Worm (Caenorhabditis elegans) whole organism, L2 larva: ENCODE data around the gene srw-57.
"Not testable (repeated sequence)": the region's sequence is repeated elsewhere in the genome, so short reads cannot be mapped to it uniquely, and the experiment has no call there.

ENCODE experiments used
- C34F6.9 ChIP-seq: fragments of 150-350 bp; optimal IDR thresholded peaks from 2 replicates; lab custom pipeline; 2014; ENCODE audit warnings: missing biosample characterization, missing genetic modification characterization
- Y55F3AM.14 ChIP-seq: fragments of 200-800 bp; sonication (Bioruptor generic); optimal IDR thresholded peaks from 2 replicates; lab custom pipeline; 2018; ENCODE audit warnings: mild to moderate bottlenecking, missing genetic modification characterization, missing compliant biosample characterization
- ZK546.5 ChIP-seq: sonication (generic microtip); optimal IDR thresholded peaks from 2 replicates; lab custom pipeline; 2017; ENCODE audit warnings: missing biosample characterization, missing genetic modification characterization
- alr-1 ChIP-seq: fragments of 150-350 bp; optimal IDR thresholded peaks from 2 replicates; lab custom pipeline; 2014; ENCODE audit warnings: missing biosample characterization, missing genetic modification characterization
- aly-2 ChIP-seq: fragments of 150-350 bp; optimal IDR thresholded peaks from 2 replicates; lab custom pipeline; 2014; ENCODE audit warnings: missing biosample characterization, missing genetic modification characterization
- ama-1 ChIP-seq: fragments of 150-350 bp; optimal IDR thresholded peaks from 2 replicates; lab custom pipeline; 2018; ENCODE audit warnings: inconsistent platforms
- blmp-1 ChIP-seq: sonication (generic microtip); optimal IDR thresholded peaks from 2 replicates; lab custom pipeline; 2017; ENCODE audit warnings: missing genetic modification characterization, mild to moderate bottlenecking, missing compliant biosample characterization, antibody characterized with exemption, moderate library complexity; ENCODE audit not compliant: insufficient read depth
- ceh-16 ChIP-seq: fragments of 150-350 bp; optimal IDR thresholded peaks from 2 replicates; lab custom pipeline; 2014; ENCODE audit warnings: missing biosample characterization, missing genetic modification characterization
- dmd-4 ChIP-seq: sonication (generic microtip); optimal IDR thresholded peaks from 2 replicates; lab custom pipeline; 2017; ENCODE audit warnings: missing biosample characterization, missing genetic modification characterization
- egl-27 ChIP-seq: sonication (generic microtip); optimal IDR thresholded peaks from 3 replicates; lab custom pipeline; 2017; ENCODE audit warnings: missing biosample characterization, missing genetic modification reagents, missing genetic modification characterization
- elt-1 ChIP-seq: fragments of 150-350 bp; optimal IDR thresholded peaks from 2 replicates; lab custom pipeline; 2014; ENCODE audit warnings: missing biosample characterization, missing genetic modification characterization
- elt-3 ChIP-seq: sonication (generic microtip); optimal IDR thresholded peaks from 2 replicates; lab custom pipeline; 2017; ENCODE audit warnings: missing biosample characterization, missing genetic modification characterization
- fos-1 ChIP-seq: fragments of 150-350 bp; optimal IDR thresholded peaks from 2 replicates; lab custom pipeline; 2014; ENCODE audit warnings: missing biosample characterization, missing genetic modification characterization
- lin-11 ChIP-seq: fragments of 150-350 bp; sonication (generic microtip); optimal IDR thresholded peaks from 2 replicates; lab custom pipeline; 2014; ENCODE audit warnings: missing biosample characterization, missing genetic modification characterization, inconsistent platforms, mixed read lengths
- lin-13 ChIP-seq: fragments of 150-350 bp; optimal IDR thresholded peaks from 2 replicates; lab custom pipeline; 2014; ENCODE audit warnings: missing biosample characterization, missing genetic modification reagents, missing genetic modification characterization
- mbf-1 ChIP-seq: sonication (generic microtip); optimal IDR thresholded peaks from 2 replicates; lab custom pipeline; 2017; ENCODE audit warnings: missing biosample characterization, missing genetic modification characterization
- mdl-1 ChIP-seq, 2 experiments: fragments of 150-350 bp in 1 of 2; sonication (generic microtip) in 1 of 2; optimal IDR thresholded peaks; 2 replicates each; lab custom pipeline; 2017; ENCODE audit warnings: missing biosample characterization in 2 of 2, missing genetic modification characterization in 2 of 2
- nhr-10 ChIP-seq: sonication (generic microtip); optimal IDR thresholded peaks from 2 replicates; lab custom pipeline; 2017; ENCODE audit warnings: missing biosample characterization, missing genetic modification characterization
- nhr-11 ChIP-seq: fragments of 150-350 bp; optimal IDR thresholded peaks from 2 replicates; lab custom pipeline; 2014; ENCODE audit warnings: missing biosample characterization, missing genetic modification characterization
- nhr-12 ChIP-seq: fragments of 150-350 bp; optimal IDR thresholded peaks from 2 replicates; lab custom pipeline; 2014; ENCODE audit warnings: missing biosample characterization, missing genetic modification characterization
- nhr-129 ChIP-seq: fragments of 150-350 bp; optimal IDR thresholded peaks from 2 replicates; lab custom pipeline; 2014; ENCODE audit warnings: missing biosample characterization, missing genetic modification characterization
- nhr-21 ChIP-seq: fragments of 150-350 bp; optimal IDR thresholded peaks from 2 replicates; lab custom pipeline; 2014; ENCODE audit warnings: missing biosample characterization, missing genetic modification characterization
- nhr-23 ChIP-seq: fragments of 150-350 bp; optimal IDR thresholded peaks from 2 replicates; lab custom pipeline; 2014; ENCODE audit warnings: missing biosample characterization, missing genetic modification reagents, missing genetic modification characterization
- nhr-25 ChIP-seq: fragments of 150-350 bp; sonication (generic microtip); optimal IDR thresholded peaks from 3 replicates; lab custom pipeline; 2014; ENCODE audit warnings: missing biosample characterization, missing genetic modification characterization
- nhr-6 ChIP-seq: fragments of 150-350 bp; optimal IDR thresholded peaks from 2 replicates; lab custom pipeline; 2014; ENCODE audit warnings: missing biosample characterization, missing genetic modification characterization
- nhr-77 ChIP-seq: fragments of 150-350 bp; optimal IDR thresholded peaks from 2 replicates; lab custom pipeline; 2014; ENCODE audit warnings: missing biosample characterization, missing genetic modification characterization
- sem-4 ChIP-seq: fragments of 150-350 bp; optimal IDR thresholded peaks from 2 replicates; lab custom pipeline; 2014; ENCODE audit warnings: missing biosample characterization, missing genetic modification reagents, missing genetic modification characterization
- skn-1 ChIP-seq: sonication (generic microtip); optimal IDR thresholded peaks from 2 replicates; lab custom pipeline; 2017; ENCODE audit warnings: missing biosample characterization, missing genetic modification characterization
- sma-3 ChIP-seq: sonication (generic microtip); optimal IDR thresholded peaks from 2 replicates; lab custom pipeline; 2016; ENCODE audit warnings: missing genetic modification reagents, missing genetic modification characterization, missing compliant biosample characterization
- snpc-4 ChIP-seq: fragments of 150-350 bp; optimal IDR thresholded peaks from 2 replicates; lab custom pipeline; 2014; ENCODE audit warnings: missing biosample characterization, missing genetic modification characterization
- unc-39 ChIP-seq: fragments of 150-350 bp; optimal IDR thresholded peaks from 2 replicates; lab custom pipeline; 2014; ENCODE audit warnings: missing biosample characterization, missing genetic modification characterization
- unc-62 ChIP-seq: fragments of 150-350 bp; optimal IDR thresholded peaks from 2 replicates; lab custom pipeline; 2014; ENCODE audit warnings: missing biosample characterization, missing genetic modification reagents, missing genetic modification characterization
- ztf-1 ChIP-seq: fragments of 200-800 bp; sonication (Bioruptor generic); conservative IDR thresholded peaks from 2 replicates; pipeline ENCODE4 v1.3.6; 2022; ENCODE audit warnings: missing genetic modification characterization, missing compliant biosample characterization
- ztf-4 ChIP-seq: fragments of 150-350 bp; optimal IDR thresholded peaks from 2 replicates; lab custom pipeline; 2014; ENCODE audit warnings: missing biosample characterization, missing genetic modification characterization

Gene srw-57

DNA sequence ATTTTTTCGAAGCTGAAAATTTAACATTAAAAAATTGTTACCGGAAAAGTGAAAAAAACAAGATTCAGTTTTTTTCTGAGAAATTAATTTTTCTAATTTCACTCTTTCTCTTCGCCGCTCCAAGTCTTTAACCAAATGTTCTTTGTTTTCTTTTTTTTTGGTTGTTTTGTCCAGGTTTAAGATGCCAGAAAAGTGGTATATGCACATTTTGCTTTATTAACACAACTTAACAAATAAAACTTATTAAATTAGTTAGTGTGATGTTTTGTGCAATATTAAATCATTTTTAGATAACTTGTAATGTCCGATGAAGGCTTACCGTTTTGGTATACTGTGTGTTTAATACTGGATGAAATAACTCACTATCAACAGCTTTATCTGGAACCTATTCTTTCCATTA, 11.7 kb downstream of the srw-57 start, which contains the start of gene srw-53:
srw-53 (plus strand) TSS at position 301 of the 400 bp plus-strand sequence.
- TF ChIP-seq alr-1 (tag; lab: Kevin White, UChicago) (no peak), blmp-1 (no peak), ztf-1 (GFP tag; lab: Robert Waterston, UW) (no peak), snpc-4 (tag; lab: Kevin White, UChicago) (no peak), nhr-6 (tag; lab: Kevin White, UChicago) (no peak), lin-13 (GFP tag; lab: Kevin White, UChicago) (no peak), nhr-21 (tag; lab: Kevin White, UChicago) (no peak), nhr-25 (no peak), Y55F3AM.14 (GFP tag; lab: Kevin White, UChicago) (no peak), elt-1 (no peak), ZK546.5 (no peak), ztf-4 (tag; lab: Kevin White, UChicago) (no peak), nhr-11 (no peak), ceh-16 (no peak), skn-1 (tag; lab: Kevin White, UChicago) (no peak), dmd-4 (tag; lab: Kevin White, UChicago) (no peak)

DNA sequence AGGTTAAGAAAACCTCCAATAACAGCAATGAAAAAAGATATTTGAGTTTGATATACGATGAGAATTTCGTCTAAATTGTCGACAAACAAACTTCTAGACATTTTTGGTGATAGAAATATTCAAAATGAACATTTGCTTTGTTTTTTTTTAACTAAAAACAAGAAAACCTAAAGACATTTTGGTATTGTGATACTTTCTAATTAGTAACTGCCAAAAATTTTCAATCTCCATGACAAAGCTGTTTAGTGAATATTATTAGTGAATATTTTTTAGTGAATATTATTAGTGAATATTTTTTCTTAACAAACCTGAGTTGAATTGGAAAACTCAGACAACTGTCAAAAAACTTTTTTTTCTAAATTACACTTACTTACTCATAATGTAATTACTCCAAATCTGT, 14.6 kb downstream of the srw-57 start, which contains the start of gene srw-55:
srw-55 (minus strand) TSS at position 101 of the 400 bp plus-strand sequence.
- no peak for TF ChIP-seq elt-3 (tag; lab: Kevin White, UChicago)
- no peak for TF ChIP-seq egl-27 (tag; lab: Kevin White, UChicago)
- TF ChIP-seq nhr-12 (tag; lab: Kevin White, UChicago) = no peak
- TF ChIP-seq nhr-129 (tag; lab: Kevin White, UChicago) = no peak
- no peak for TF ChIP-seq mdl-1 (tag; optimal IDR thresholded peaks at IDR 0.05; lab: Kevin White, UChicago)
- TF ChIP-seq aly-2 (tag; lab: Kevin White, UChicago) = no peak

DNA sequence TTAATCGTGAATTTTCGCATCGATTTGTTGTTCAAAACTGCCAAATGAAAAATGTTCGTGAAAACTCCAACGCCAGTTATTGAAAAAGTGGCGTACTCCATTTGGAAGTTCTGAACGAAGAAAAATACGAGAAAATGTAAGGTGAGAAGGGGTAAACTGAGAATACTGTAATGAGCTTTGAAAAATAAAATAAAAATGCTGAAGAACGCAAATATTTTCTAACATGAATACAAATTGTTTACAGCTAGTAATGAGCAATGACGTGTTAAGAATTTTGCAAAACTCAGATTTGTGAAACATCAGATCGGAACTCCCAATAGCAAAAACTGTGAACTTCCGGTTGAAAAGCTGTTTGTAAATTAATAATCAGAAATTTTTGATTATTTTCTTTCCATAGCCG, 22.4 kb downstream of the srw-57 start, which contains the start of gene srw-26:
srw-26 (minus strand) TSS at position 101 of the 400 bp plus-strand sequence.
- TF ChIP-seq sma-3 (GFP tag; lab: Kevin White, UChicago) (no peak), ZK546.5 (no peak), lin-13 (GFP tag; lab: Kevin White, UChicago) (no peak), ama-1 (lab: Kevin White, UChicago) (no peak), unc-62 (GFP tag; lab: Kevin White, UChicago) (no peak)

DNA sequence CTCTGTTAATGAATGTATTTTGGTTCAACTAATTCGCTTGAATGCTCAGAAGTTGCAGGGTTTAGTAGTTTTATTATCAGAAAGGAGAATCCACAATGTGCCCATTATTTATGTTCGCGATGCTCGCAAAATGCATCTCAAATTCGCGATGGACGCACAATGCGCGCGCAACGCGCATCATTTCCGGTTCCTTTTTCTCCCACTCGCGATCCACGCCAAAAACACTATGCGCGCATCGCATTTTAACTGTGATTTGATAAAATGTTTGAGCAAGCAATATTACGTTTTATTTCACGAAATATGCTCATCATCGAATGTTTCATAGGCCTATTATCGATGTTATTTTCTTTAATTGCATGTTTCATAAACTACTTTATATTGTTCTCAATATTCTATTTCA, 24.9 kb downstream of the srw-57 start, which contains the start of gene srbc-77:
srbc-77 (plus strand) TSS at position 301 of the 400 bp plus-strand sequence.
- TF ChIP-seq ztf-4 (tag; lab: Kevin White, UChicago); nhr-12 (tag; lab: Kevin White, UChicago); mbf-1: not testable (repeated sequence)

DNA sequence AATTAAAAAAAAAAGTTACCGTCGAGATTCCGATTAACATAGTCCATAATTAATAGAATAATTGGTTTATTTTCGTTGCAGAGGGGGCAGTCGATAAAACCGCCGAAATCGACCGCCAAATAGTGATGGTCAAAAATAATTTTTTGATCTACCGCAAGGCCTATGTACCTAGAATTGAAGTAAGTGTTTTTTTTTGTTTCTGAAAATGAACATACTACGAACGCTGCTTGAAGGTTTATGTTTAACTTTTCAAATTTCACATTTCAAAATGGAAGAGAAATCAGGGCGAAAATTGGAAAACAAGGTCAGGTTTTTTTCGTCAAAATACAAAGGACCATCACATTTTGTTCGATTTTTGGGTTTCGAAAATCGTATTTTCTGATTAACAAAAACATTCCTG, 26.5 kb downstream of the srw-57 start, which contains the start of gene pzf-1:
pzf-1 (minus strand) TSS at position 101 of the 400 bp plus-strand sequence.
- TF ChIP-seq fos-1 (tag; lab: Kevin White, UChicago) (no peak), lin-13 (GFP tag; lab: Kevin White, UChicago) (no peak), nhr-25 (no peak), nhr-10 (tag; lab: Kevin White, UChicago) (no peak), ama-1 (lab: Kevin White, UChicago) (no peak), nhr-77 (tag; lab: Kevin White, UChicago) (no peak), unc-62 (GFP tag; lab: Kevin White, UChicago) (no peak), nhr-11 (no peak), sma-3 (GFP tag; lab: Kevin White, UChicago) (no peak), ZK546.5 (no peak), Y55F3AM.14 (GFP tag; lab: Kevin White, UChicago) (no peak), nhr-21 (tag; lab: Kevin White, UChicago) (no peak), mbf-1 (no peak), ztf-4 (tag; lab: Kevin White, UChicago) (no peak)

DNA sequence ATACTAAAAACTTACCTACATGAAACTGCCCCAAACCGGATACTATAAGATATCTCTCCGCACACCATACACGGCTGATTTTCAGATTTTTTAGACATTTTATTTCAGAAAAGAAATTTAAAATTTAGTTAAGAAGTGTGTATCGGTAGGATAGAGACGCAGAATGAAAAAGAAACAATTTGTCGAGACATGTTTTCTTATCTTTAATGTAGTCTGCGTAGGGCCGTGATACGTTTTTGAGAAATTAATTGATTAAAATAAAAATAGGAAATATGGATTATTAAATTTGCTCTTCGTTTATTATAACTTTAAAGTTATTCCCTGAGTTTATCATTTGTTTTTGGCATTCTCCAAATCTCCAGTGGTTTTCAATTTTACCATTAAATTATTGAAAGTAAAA, 30.5 kb downstream of the srw-57 start, which contains the start of gene nhr-108:
nhr-108 (minus strand) TSS at position 166 of the 400 bp plus-strand sequence.
- TF ChIP-seq elt-1 (no peak), C34F6.9 (no peak), nhr-11 (no peak), ceh-16 (no peak), ztf-4 (tag; lab: Kevin White, UChicago) (no peak), nhr-23 (tag; lab: Kevin White, UChicago) (no peak), nhr-12 (tag; lab: Kevin White, UChicago) (no peak), unc-62 (GFP tag; lab: Kevin White, UChicago) (no peak), alr-1 (tag; lab: Kevin White, UChicago) (no peak), unc-39 (no peak), egl-27 (tag; lab: Kevin White, UChicago) (no peak), lin-13 (GFP tag; lab: Kevin White, UChicago) (no peak), nhr-10 (tag; lab: Kevin White, UChicago) (no peak), lin-11 (tag; lab: Kevin White, UChicago) (no peak), mbf-1 (no peak), ama-1 (lab: Kevin White, UChicago) (no peak), sem-4 (tag; lab: Kevin White, UChicago) (no peak), ZK546.5 (no peak)
- TF ChIP-seq, all 48 proteins: peak for 0
